Fruit fly (Drosophila melanogaster) whole organism, embryonic: Measurements from ENCODE around the gene CG8944.

Source experiments
- BEAF-32 ChIP-seq: fragments of 200-800 bp; sonication (Bioruptor generic); optimal IDR thresholded peaks from 3 replicates; lab custom pipeline; 2017; ENCODE audit warnings: missing biosample characterization, missing genetic modification characterization, mild to moderate bottlenecking, moderate library complexity, missing genetic modification reagents
- CG10979 ChIP-seq: fragments of 200-800 bp; sonication (Bioruptor generic); optimal IDR thresholded peaks from 2 replicates; lab custom pipeline; 2018; ENCODE audit warnings: missing biosample characterization, mild to moderate bottlenecking, missing genetic modification characterization, moderate library complexity
- CG11085 ChIP-seq: fragments of 200-800 bp; sonication (Bioruptor generic); IDR thresholded peaks from 2 replicates; pipeline ENCODE4 v1.3.6; 2022; ENCODE audit warnings: missing biosample characterization, missing genetic modification characterization
- CG12299 ChIP-seq: fragments of 200-800 bp; sonication (Bioruptor generic); optimal IDR thresholded peaks from 2 replicates; lab custom pipeline; 2018; ENCODE audit warnings: missing biosample characterization, mild to moderate bottlenecking, missing genetic modification characterization
- CG13424 ChIP-seq: fragments of 200-800 bp; sonication (Bioruptor generic); optimal IDR thresholded peaks from 2 replicates; lab custom pipeline; 2019; ENCODE audit warnings: missing biosample characterization, mild to moderate bottlenecking, missing genetic modification characterization, moderate library complexity
- CG13775 ChIP-seq: fragments of 200-800 bp; sonication (Bioruptor generic); optimal IDR thresholded peaks from 3 replicates; lab custom pipeline; 2017; ENCODE audit warnings: missing biosample characterization, mild to moderate bottlenecking, missing genetic modification characterization
- CG15514 ChIP-seq: fragments of 200-800 bp; sonication (Bioruptor generic); optimal IDR thresholded peaks from 3 replicates; lab custom pipeline; 2017; ENCODE audit warnings: missing biosample characterization, missing genetic modification characterization, mild to moderate bottlenecking, moderate library complexity, missing genetic modification reagents
- CG34376 ChIP-seq: fragments of 200-800 bp; sonication (Bioruptor generic); optimal IDR thresholded peaks from 2 replicates; lab custom pipeline; 2018; ENCODE audit warnings: missing biosample characterization, mild to moderate bottlenecking, missing genetic modification characterization
- CG3995 ChIP-seq: fragments of 200-800 bp; sonication (Bioruptor generic); optimal IDR thresholded peaks from 3 replicates; lab custom pipeline; 2016; ENCODE audit warnings: missing biosample characterization, missing genetic modification characterization
- CG43689 ChIP-seq: fragments of 200-800 bp; sonication (Bioruptor generic); IDR thresholded peaks from 2 replicates; pipeline ENCODE4 v1.3.6; 2022; ENCODE audit warnings: missing biosample characterization, missing genetic modification characterization
- CG4730 ChIP-seq: fragments of 200-800 bp; sonication (Bioruptor generic); IDR thresholded peaks from 2 replicates; pipeline ENCODE4 v1.3.6; 2022; ENCODE audit warnings: missing biosample characterization, missing genetic modification characterization
- CG6791 ChIP-seq: fragments of 200-800 bp; sonication (Bioruptor generic); IDR thresholded peaks from 3 replicates; pipeline ENCODE4 v1.3.6; 2022; ENCODE audit warnings: missing biosample characterization, missing genetic modification characterization; ENCODE audit not compliant: partially characterized antibody
- CG6813 ChIP-seq: fragments of 200-800 bp; sonication (Bioruptor generic); optimal IDR thresholded peaks from 2 replicates; lab custom pipeline; 2017; ENCODE audit warnings: missing biosample characterization, missing genetic modification characterization, mild to moderate bottlenecking, moderate library complexity, missing genetic modification reagents
- CG7963 ChIP-seq: fragments of 200-800 bp; sonication (Bioruptor generic); IDR thresholded peaks from 3 replicates; pipeline ENCODE4 v1.3.6; 2022; ENCODE audit warnings: missing biosample characterization, missing genetic modification characterization; ENCODE audit not compliant: partially characterized antibody
- CG8290 ChIP-seq, 3 experiments: fragments of 200-800 bp; sonication (Bioruptor generic); optimal IDR thresholded peaks; 2 replicates each; lab custom pipeline; 2016 to 2019; ENCODE audit warnings: missing biosample characterization in 3 of 3, missing genetic modification characterization in 3 of 3, mild to moderate bottlenecking in 2 of 3, moderate library complexity in 1 of 3
- CG9215 ChIP-seq: fragments of 200-800 bp; sonication (Bioruptor generic); IDR thresholded peaks from 2 replicates; pipeline ENCODE4 v1.3.6; 2022; ENCODE audit warnings: missing biosample characterization, missing genetic modification characterization
- CG9609 ChIP-seq: fragments of 200-800 bp; sonication (Bioruptor generic); optimal IDR thresholded peaks from 3 replicates; lab custom pipeline; 2016; ENCODE audit warnings: missing biosample characterization, missing genetic modification characterization
- Dbx ChIP-seq: fragments of 200-800 bp; sonication (Bioruptor generic); IDR thresholded peaks from 3 replicates; pipeline ENCODE4 v1.3.6; 2022; ENCODE audit warnings: missing biosample characterization, missing genetic modification characterization
- Drgx ChIP-seq: fragments of 200-800 bp; sonication (Bioruptor generic); IDR thresholded peaks from 2 replicates; pipeline ENCODE4 v1.3.6; 2022; ENCODE audit warnings: missing biosample characterization, missing genetic modification characterization
- E2f2 ChIP-seq: fragments of 200-800 bp; sonication (Bioruptor generic); IDR thresholded peaks from 2 replicates; pipeline ENCODE4 v1.3.6; 2022; ENCODE audit warnings: missing biosample characterization, missing genetic modification characterization
- Hr3 ChIP-seq: fragments of 200-800 bp; sonication (Bioruptor generic); optimal IDR thresholded peaks from 3 replicates; lab custom pipeline; 2016; ENCODE audit warnings: missing biosample characterization, missing genetic modification characterization
- Oaz ChIP-seq: fragments of 200-800 bp; sonication (Bioruptor generic); IDR thresholded peaks from 2 replicates; pipeline ENCODE4 v1.3.6; 2022; ENCODE audit warnings: missing biosample characterization, missing genetic modification characterization
- Sry-β ChIP-seq: fragments of 200-800 bp; sonication (Bioruptor generic); optimal IDR thresholded peaks from 2 replicates; lab custom pipeline; 2018; ENCODE audit warnings: missing biosample characterization, mild to moderate bottlenecking, missing genetic modification characterization, moderate library complexity
- Sry-δ ChIP-seq: fragments of 200-800 bp; sonication (Bioruptor generic); optimal IDR thresholded peaks from 2 replicates; lab custom pipeline; 2016; ENCODE audit warnings: missing biosample characterization, missing genetic modification characterization
- Stat92E ChIP-seq, 3 experiments: fragments of >200 bp in 2 of 3; fragments of 200-800 bp in 1 of 3; sonication (Bioruptor generic) in 1 of 3; optimal IDR thresholded peaks; 2 replicates each; lab custom pipeline; 2017 to 2019; ENCODE audit warnings: missing biosample characterization in 3 of 3, missing genetic modification characterization in 3 of 3, mild to moderate bottlenecking in 1 of 3, moderate library complexity in 1 of 3
- Xrp1 ChIP-seq: fragments of 200-800 bp; sonication (Bioruptor generic); IDR thresholded peaks from 2 replicates; pipeline ENCODE4 v1.3.6; 2022; ENCODE audit warnings: missing biosample characterization, missing genetic modification characterization
- amos ChIP-seq: fragments of 200-800 bp; sonication (Bioruptor generic); IDR thresholded peaks from 2 replicates; pipeline ENCODE4 v1.3.6; 2022; ENCODE audit warnings: missing biosample characterization, missing genetic modification characterization; ENCODE audit not compliant: partially characterized antibody
- chn ChIP-seq: fragments of 200-800 bp; sonication (Bioruptor generic); optimal IDR thresholded peaks from 2 replicates; lab custom pipeline; 2016; ENCODE audit warnings: missing biosample characterization, missing genetic modification characterization
- ci ChIP-seq: fragments of 200-800 bp; sonication (Bioruptor generic); IDR thresholded peaks from 3 replicates; pipeline ENCODE4 v1.3.6; 2022; ENCODE audit warnings: missing biosample characterization, missing genetic modification characterization
- eve ChIP-seq, 2 experiments: fragments of >200 bp; optimal IDR thresholded peaks; 2 replicates each; lab custom pipeline; 2017; ENCODE audit warnings: missing biosample characterization in 2 of 2, missing genetic modification characterization in 2 of 2
- exex ChIP-seq: fragments of 200-800 bp; sonication (Bioruptor generic); optimal IDR thresholded peaks from 4 replicates; lab custom pipeline; 2018; ENCODE audit warnings: missing biosample characterization, mild to moderate bottlenecking, missing genetic modification characterization, moderate library complexity
- gfzf ChIP-seq: fragments of 200-800 bp; sonication (Bioruptor generic); optimal IDR thresholded peaks from 2 replicates; lab custom pipeline; 2016; ENCODE audit warnings: missing biosample characterization, mild to moderate bottlenecking, missing genetic modification characterization, moderate library complexity
- kay ChIP-seq: fragments of 200-800 bp; sonication (Bioruptor generic); optimal IDR thresholded peaks from 2 replicates; lab custom pipeline; 2016; ENCODE audit warnings: missing biosample characterization, missing genetic modification characterization
- mirr ChIP-seq: fragments of 200-800 bp; sonication (Bioruptor generic); optimal IDR thresholded peaks from 3 replicates; lab custom pipeline; 2018; ENCODE audit warnings: missing biosample characterization, mild to moderate bottlenecking, missing genetic modification characterization
- mld ChIP-seq: fragments of 200-800 bp; sonication (Bioruptor generic); IDR thresholded peaks from 3 replicates; pipeline ENCODE4 v1.3.6; 2022; ENCODE audit warnings: missing biosample characterization, missing genetic modification characterization; ENCODE audit not compliant: partially characterized antibody
- nerfin-2 ChIP-seq: fragments of 200-800 bp; sonication (Bioruptor generic); IDR thresholded peaks from 2 replicates; pipeline ENCODE4 v1.3.6; 2022; ENCODE audit warnings: missing biosample characterization, missing genetic modification characterization; ENCODE audit not compliant: partially characterized antibody
- ro ChIP-seq: fragments of 200-800 bp; sonication (Bioruptor generic); IDR thresholded peaks from 2 replicates; pipeline ENCODE4 v1.3.6; 2022; ENCODE audit warnings: missing biosample characterization, missing genetic modification characterization
- sna ChIP-seq: fragments of 200-800 bp; sonication (Bioruptor generic); IDR thresholded peaks from 2 replicates; pipeline ENCODE4 v1.3.6; 2022; ENCODE audit warnings: missing biosample characterization, missing genetic modification characterization; ENCODE audit not compliant: partially characterized antibody
- tgo ChIP-seq: fragments of 200-800 bp; sonication (Bioruptor generic); IDR thresholded peaks from 3 replicates; pipeline ENCODE4 v1.3.6; 2022; ENCODE audit warnings: missing biosample characterization, missing genetic modification characterization
- twi ChIP-seq: fragments of 200-800 bp; optimal IDR thresholded peaks from 2 replicates; lab custom pipeline; 2019; ENCODE audit warnings: missing biosample characterization, mild to moderate bottlenecking, missing genetic modification characterization, moderate library complexity
- vfl ChIP-seq: fragments of 200-800 bp; sonication (Bioruptor generic); optimal IDR thresholded peaks from 2 replicates; lab custom pipeline; 2016; ENCODE audit warnings: missing biosample characterization, missing genetic modification characterization
- vnd ChIP-seq: fragments of 200-800 bp; sonication (Bioruptor generic); IDR thresholded peaks from 3 replicates; pipeline ENCODE4 v1.3.6; 2022; ENCODE audit warnings: missing biosample characterization, missing genetic modification characterization; ENCODE audit not compliant: partially characterized antibody
- zf30C ChIP-seq: fragments of 200-800 bp; sonication (Bioruptor generic); optimal IDR thresholded peaks from 3 replicates; lab custom pipeline; 2018; ENCODE audit warnings: missing biosample characterization, mild to moderate bottlenecking, missing genetic modification characterization
- zfh1 ChIP-seq: fragments of 200-800 bp; sonication (Bioruptor generic); IDR thresholded peaks from 3 replicates; pipeline ENCODE4 v1.3.6; 2022; ENCODE audit warnings: missing biosample characterization, missing genetic modification characterization

Gene CG8944

DNA sequence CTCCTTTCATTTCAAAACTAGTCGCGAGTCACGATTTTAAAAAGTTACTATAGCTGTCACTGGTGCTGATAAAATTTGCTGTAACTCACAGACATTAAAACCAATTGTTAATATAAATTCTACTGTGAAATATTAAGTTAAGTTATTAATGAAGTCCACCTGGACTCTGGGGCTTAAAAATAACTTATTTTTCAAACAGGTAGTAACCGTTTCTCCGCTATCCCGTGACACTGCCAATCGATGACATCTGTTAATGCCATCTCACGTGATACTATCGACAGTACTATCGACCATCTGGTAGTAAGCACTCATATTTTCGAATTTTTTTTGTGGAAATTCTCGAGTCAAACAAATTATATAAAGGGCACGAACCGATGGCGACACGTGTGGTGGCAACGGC lies 12.0 kb downstream of the CG8944 start, which contains the start of the genes CG12379 and MagR (continued):
- no peak for TF ChIP-seq CG4730 (GFP tag; lab: Robert Waterston, UW)
- TF ChIP-seq gfzf (GFP tag; lab: Kevin White, UChicago), result peak; percentile 24
- peak; percentile 34; the same call in 1 of the 2 replicates for TF ChIP-seq E2f2 (GFP tag; lab: Robert Waterston, UW)
- peak; percentile 31 for TF ChIP-seq vfl (GFP tag; lab: Kevin White, UChicago)
- TF ChIP-seq Hr3 (GFP tag; lab: Kevin White, UChicago), result peak; percentile 54
- TF ChIP-seq sna (GFP tag; lab: Robert Waterston, UW), result peak; percentile 66; the same call in 1 of the 2 replicates
- peak; percentile 31 for TF ChIP-seq CG9609
- peak; percentile 75 for TF ChIP-seq vnd (GFP tag; lab: Robert Waterston, UW)
- peak; percentile 42; the same call in 1 of the 3 replicates for TF ChIP-seq tgo (GFP tag; lab: Robert Waterston, UW)
- no peak for TF ChIP-seq CG43689 (GFP tag; lab: Robert Waterston, UW)
- peak; percentile 71 for TF ChIP-seq CG13424 (tag; lab: Kevin White, UChicago)
- peak; percentile 77 for TF ChIP-seq CG34376 (GFP tag; lab: Kevin White, UChicago)
- peak; percentile 48; the same call in 1 of the 2 replicates for TF ChIP-seq Oaz (GFP tag; lab: Robert Waterston, UW)
- TF ChIP-seq CG9215 (GFP tag; lab: Robert Waterston, UW), result peak; percentile 63
- 0 out of 2 replicates have a peak, but pooled peaks have one; percentile 14 for TF ChIP-seq ro (GFP tag; lab: Robert Waterston, UW)
- peak; percentile 76 for TF ChIP-seq twi (tag; lab: Kevin White, UChicago)
- peak; percentile 61 for TF ChIP-seq CG12299
- TF ChIP-seq mirr (GFP tag; lab: Kevin White, UChicago), result peak; percentile 24

DNA sequence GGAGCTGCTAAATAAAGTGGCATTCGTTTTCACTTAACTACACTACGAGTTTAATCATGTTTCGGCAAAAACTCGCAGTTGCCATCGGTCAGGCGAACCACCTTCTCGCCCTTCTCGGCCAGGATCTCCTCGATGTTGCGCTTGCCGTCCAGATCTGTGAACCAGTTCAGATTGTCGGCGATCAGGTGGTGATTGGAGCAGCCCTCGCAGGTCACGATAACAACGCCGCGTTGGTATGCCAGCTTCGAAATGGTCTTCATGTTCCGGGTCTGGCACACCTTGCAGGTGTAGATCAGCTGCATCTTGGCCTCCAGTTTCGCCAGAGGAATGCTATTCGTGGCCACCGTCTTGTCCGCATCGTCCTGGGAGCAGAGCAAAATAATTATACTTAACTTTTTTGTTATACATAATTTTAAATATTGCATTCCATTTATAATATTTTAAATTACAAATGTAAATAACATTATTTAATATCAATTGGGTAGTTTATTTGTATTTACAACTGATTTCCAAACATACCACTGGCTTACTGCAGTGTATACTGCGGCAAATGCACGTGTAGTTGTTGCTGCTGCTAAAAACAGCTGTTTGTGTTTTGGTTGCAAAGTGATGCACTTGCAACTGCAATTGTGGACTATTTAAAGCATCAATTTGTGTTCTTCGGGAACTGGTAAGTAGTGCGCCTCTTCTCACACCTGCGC lies 12.7 kb downstream of the CG8944 start:
- TF ChIP-seq Stat92E (GFP tag; optimal IDR thresholded peaks at IDR 0.05; lab: Kevin White, UChicago) (no peak), CG15514 (GFP tag; lab: Kevin White, UChicago) (peak; percentile 96), zfh1 (GFP tag; lab: Robert Waterston, UW) (0 out of 3 replicates have a peak, but pooled peaks have one; percentile 7), ci (GFP tag; lab: Robert Waterston, UW) (peak; percentile 35; the same call in 1 of the 3 replicates), zf30C (peak; percentile 83), CG10979 (tag; lab: Kevin White, UChicago) (no peak), Drgx (GFP tag; lab: Robert Waterston, UW) (peak; percentile 10; the same call in 1 of the 2 replicates), Xrp1 (GFP tag; lab: Robert Waterston, UW) (peak; percentile 6; the same call in 1 of the 2 replicates)

DNA sequence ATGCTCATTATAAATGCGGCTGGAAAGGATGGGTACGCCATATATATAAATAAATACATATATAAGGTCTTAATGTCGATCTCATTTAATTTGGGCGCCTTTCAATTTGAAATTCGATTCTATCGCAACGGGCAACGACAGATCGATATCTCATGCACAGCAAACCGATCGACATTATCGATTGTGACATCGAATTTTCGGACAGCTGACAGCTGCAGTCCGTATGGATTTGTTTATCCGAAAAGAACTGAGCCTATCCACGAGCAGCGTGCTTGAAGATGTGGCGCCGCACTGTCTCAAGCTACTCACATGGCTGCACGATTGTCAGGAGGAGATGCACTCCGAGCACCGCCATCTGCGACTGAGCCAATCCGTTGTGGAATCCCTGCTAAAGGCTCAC lies 14.1 kb downstream of the CG8944 start, which contains the start of gene CG8191:
TSS of gene CG8191 (plus strand) at position 211 of the 400 bp plus-strand sequence.
- TF ChIP-seq Sry-β (GFP tag; lab: Kevin White, UChicago) (peak; percentile 17), CG6791 (GFP tag; lab: Robert Waterston, UW) (peak; percentile 86), CG7963 (GFP tag; lab: Robert Waterston, UW) (peak; percentile 61; the same call in 1 of the 3 replicates), mld (GFP tag; lab: Robert Waterston, UW) (peak; percentile 75; the same call in 2 of the 3 replicates), CG13775 (no peak), vfl (GFP tag; lab: Kevin White, UChicago) (no peak), CG6813 (GFP tag; lab: Kevin White, UChicago) (no peak), kay (no peak), amos (GFP tag; lab: Robert Waterston, UW) (peak; percentile 72), sna (GFP tag; lab: Robert Waterston, UW) (peak; percentile 62), Dbx (GFP tag; lab: Robert Waterston, UW) (no peak), CG9609 (no peak), BEAF-32 (GFP tag; lab: Kevin White, UChicago) (peak; percentile 68), chn (no peak), Sry-δ (GFP tag; lab: Kevin White, UChicago) (peak; percentile 32), CG8290 (GFP tag; optimal IDR thresholded peaks at IDR 0.05; lab: Kevin White, UChicago) (no peak), CG8290 (tag; optimal IDR thresholded peaks at IDR 0.05; lab: Kevin White, UChicago) (no peak), eve (GFP tag; optimal IDR thresholded peaks at IDR 0.05; lab: Kevin White, UChicago) (no peak), nerfin-2 (GFP tag; lab: Robert Waterston, UW) (peak; percentile 73), exex (no peak), CG11085 (GFP tag; lab: Robert Waterston, UW) (no peak), CG3995 (peak; percentile 88)
